Worm (Caenorhabditis elegans): ENCODE data around the gene tag-343.

tag-343 gene

ce11 chrX:16681910-16682493 is 7.5 kb upstream of the tag-343 start (continued):
- peak; percentile 99 to 100 (median 99) for TF ChIP-seq ceh-82 (tag; optimal IDR thresholded peaks at IDR 0.05)
- TF ChIP-seq nhr-19 (GFP tag; conservative IDR thresholded peaks at IDR 0.05): peak; percentile 98
- peak; percentile 94 for TF ChIP-seq efl-3 (GFP tag; optimal IDR thresholded peaks at IDR 0.05)
- TF ChIP-seq nhr-11 (tag; optimal IDR thresholded peaks at IDR 0.05): peak; percentile 98
- peak; percentile 94 for TF ChIP-seq pax-3 (tag; optimal IDR thresholded peaks at IDR 0.05)
- TF ChIP-seq mab-9 (GFP tag; IDR thresholded peaks at IDR 0.05): peak; percentile 97
- TF ChIP-seq isw-1 (GFP tag; IDR thresholded peaks at IDR 0.05): peak; percentile 88
- TF ChIP-seq unc-30 (tag; optimal IDR thresholded peaks at IDR 0.05): peak; percentile 78
- TF ChIP-seq hlh-17 (GFP tag; optimal IDR thresholded peaks at IDR 0.05; ENCODE audit: borderline replicate concordance): no peak
- peak in 1 of 2 experiments; percentile 94 for TF ChIP-seq mdl-1 (tag; optimal IDR thresholded peaks at IDR 0.05)
- peak; percentile 77 to 99 (median 92) for TF ChIP-seq elt-3 (tag; optimal IDR thresholded peaks at IDR 0.05)
- peak; percentile 88 for TF ChIP-seq lin-13 (GFP tag; optimal IDR thresholded peaks at IDR 0.05)
- TF ChIP-seq nhr-237 (tag; optimal IDR thresholded peaks at IDR 0.05): peak; percentile 99
- peak; percentile 12 for TF ChIP-seq C34B4.2 (tag; optimal IDR thresholded peaks at IDR 0.05)
- peak; percentile 97 for TF ChIP-seq lin-14 (GFP tag; optimal IDR thresholded peaks at IDR 0.05)
- TF ChIP-seq nhr-20 (tag; optimal IDR thresholded peaks at IDR 0.05): peak; percentile 98
- TF ChIP-seq aha-1 (tag; optimal IDR thresholded peaks at IDR 0.05): peak; percentile 58
- TF ChIP-seq tbx-2 (tag; optimal IDR thresholded peaks at IDR 0.05): peak; percentile 98
- peak; percentile 98 for TF ChIP-seq swsn-7 (tag; optimal IDR thresholded peaks at IDR 0.05)
- TF ChIP-seq alr-1 (tag; optimal IDR thresholded peaks at IDR 0.05; ENCODE audit: borderline replicate concordance): no peak
- peak; percentile 98 for TF ChIP-seq fkh-4 (tag; optimal IDR thresholded peaks at IDR 0.05; ENCODE audit: borderline replicate concordance)
- peak; percentile 95 for TF ChIP-seq xbp-1 (tag; optimal IDR thresholded peaks at IDR 0.05)
- TF ChIP-seq egl-27 (tag; optimal IDR thresholded peaks at IDR 0.05): peak; percentile 0 to 83
- TF ChIP-seq F16B12.6 (tag; optimal IDR thresholded peaks at IDR 0.05): peak; percentile 45
- TF ChIP-seq mep-1 (tag; optimal IDR thresholded peaks at IDR 0.05): peak; percentile 100
- TF ChIP-seq lir-3 (tag; optimal IDR thresholded peaks at IDR 0.05; ENCODE audit: poor library complexity): peak; percentile 92
- peak; percentile 82 for TF ChIP-seq nhr-12 (tag; optimal IDR thresholded peaks at IDR 0.05)
- TF ChIP-seq pag-3 (tag; optimal IDR thresholded peaks at IDR 0.05; ENCODE audit: borderline replicate concordance, insufficient read depth): no peak
- TF ChIP-seq ets-5 (GFP tag; IDR thresholded peaks at IDR 0.05): peak; percentile 90
- TF ChIP-seq zag-1 (tag; optimal IDR thresholded peaks at IDR 0.05): peak; percentile 88
- TF ChIP-seq mef-2 (tag; optimal IDR thresholded peaks at IDR 0.05): peak; percentile 75
- TF ChIP-seq tlp-1 (tag; optimal IDR thresholded peaks at IDR 0.05): no peak
- peak; percentile 79 for TF ChIP-seq nhr-76 (tag; optimal IDR thresholded peaks at IDR 0.05)
- TF ChIP-seq nhr-84 (tag; optimal IDR thresholded peaks at IDR 0.05): peak; percentile 62

ce11 chrX:16679117-16679590 is 4.6 kb upstream of the tag-343 start, which contains the start of gene F22H10.2:
Gene F22H10.2, plus strand, starts transcription at chrX:16679540.
- TF ChIP-seq nhr-71 (tag; optimal IDR thresholded peaks at IDR 0.05): peak; percentile 29
- no peak for TF ChIP-seq unc-62 (GFP tag; optimal IDR thresholded peaks at IDR 0.05)
- TF ChIP-seq lin-35 (GFP tag; optimal IDR thresholded peaks at IDR 0.05): peak in 1 of 2 experiments; percentile 18
- peak; percentile 6 for TF ChIP-seq elt-2 (tag; optimal IDR thresholded peaks at IDR 0.05)

- TF ChIP-seq nhr-76 (tag; optimal IDR thresholded peaks at IDR 0.05): no peak
- TF ChIP-seq lin-35 (GFP tag; optimal IDR thresholded peaks at IDR 0.05): no peak
- no peak for TF ChIP-seq ceh-82 (tag; optimal IDR thresholded peaks at IDR 0.05)
Observed at ce11 chrX:16678097-16678496, 3.6 kb upstream of the tag-343 start.

Data from whole organism, L1 larva.